Worm (Caenorhabditis elegans) whole organism, late embryonic: ENCODE measurements around the gene Y46G5A.39.
"Not testable (repeated sequence)": the region's sequence is repeated elsewhere in the genome, so short reads cannot be mapped to it uniquely, and the experiment has no call there.

Experiments used
- C38D4.7 ChIP-seq: fragments of 200-800 bp; sonication (Bioruptor generic); optimal IDR thresholded peaks from 2 replicates; lab custom pipeline; 2018; ENCODE audit warnings: mild to moderate bottlenecking, missing genetic modification characterization, moderate library complexity, missing compliant biosample characterization
- Y22D7AL.16 ChIP-seq: sonication (generic microtip); optimal IDR thresholded peaks from 2 replicates; lab custom pipeline; 2016; ENCODE audit warnings: missing genetic modification characterization, missing compliant biosample characterization
- dmd-4 ChIP-seq: sonication (generic microtip); optimal IDR thresholded peaks from 2 replicates; lab custom pipeline; 2016; ENCODE audit warnings: borderline replicate concordance, missing genetic modification characterization, missing compliant biosample characterization
- elt-4 ChIP-seq: sonication (generic microtip); optimal IDR thresholded peaks from 2 replicates; lab custom pipeline; 2016; ENCODE audit warnings: missing genetic modification characterization, missing compliant biosample characterization
- fkh-10 ChIP-seq: fragments of 150-350 bp; optimal IDR thresholded peaks from 2 replicates; lab custom pipeline; 2014; ENCODE audit warnings: missing biosample characterization, missing genetic modification reagents, missing genetic modification characterization
- nhr-11 ChIP-seq: fragments of 150-350 bp; optimal IDR thresholded peaks from 2 replicates; lab custom pipeline; 2014; ENCODE audit warnings: missing biosample characterization, missing genetic modification characterization
- nhr-232 ChIP-seq: sonication (generic microtip); optimal IDR thresholded peaks from 2 replicates; lab custom pipeline; 2016; ENCODE audit warnings: missing genetic modification characterization, missing compliant biosample characterization
- pag-3 ChIP-seq: sonication (generic microtip); optimal IDR thresholded peaks from 2 replicates; lab custom pipeline; 2016; ENCODE audit warnings: missing compliant biosample characterization, missing genetic modification characterization, borderline replicate concordance
- pha-4 ChIP-seq: fragments of 150-350 bp; optimal IDR thresholded peaks from 2 replicates; lab custom pipeline; 2018; ENCODE audit warnings: missing biosample characterization, missing genetic modification reagents, missing genetic modification characterization
- sdc-2 ChIP-seq: sonication (generic microtip); optimal IDR thresholded peaks from 2 replicates; lab custom pipeline; 2016; ENCODE audit warnings: missing genotype, missing genetic modification characterization, missing compliant biosample characterization
- sox-4 ChIP-seq: sonication (generic microtip); optimal IDR thresholded peaks from 2 replicates; lab custom pipeline; 2017; ENCODE audit warnings: mild to moderate bottlenecking, missing genetic modification characterization, inconsistent platforms, missing compliant biosample characterization

- TF ChIP-seq nhr-232; elt-4 (tag; lab: Kevin White, UChicago); nhr-11 (tag; lab: Kevin White, UChicago); sox-4; dmd-4; fkh-10; Y22D7AL.16 (tag; lab: Kevin White, UChicago); sdc-2 (tag; lab: Kevin White, UChicago); pha-4; pag-3 (tag; lab: Kevin White, UChicago); C38D4.7 (GFP tag; lab: Kevin White, UChicago): not testable (repeated sequence)
Measured at ce11 chrII:12749720-12750119, 3.9 kb downstream of the Y46G5A.39 start.
